Worm (Caenorhabditis elegans) whole organism, L2 larva: ENCODE data around the gene bmy-1.

Experiments used
- C34F6.9 ChIP-seq: fragments of 150-350 bp; optimal IDR thresholded peaks from 2 replicates; lab custom pipeline; 2014; ENCODE audit warnings: missing biosample characterization, missing genetic modification characterization
- F13H6.1 ChIP-seq: sonication (generic microtip); optimal IDR thresholded peaks from 2 replicates; lab custom pipeline; 2016; ENCODE audit warnings: missing genetic modification characterization, missing compliant biosample characterization
- Y55F3AM.14 ChIP-seq: fragments of 200-800 bp; sonication (Bioruptor generic); optimal IDR thresholded peaks from 2 replicates; lab custom pipeline; 2018; ENCODE audit warnings: mild to moderate bottlenecking, missing genetic modification characterization, missing compliant biosample characterization
- ZK546.5 ChIP-seq: sonication (generic microtip); optimal IDR thresholded peaks from 2 replicates; lab custom pipeline; 2017; ENCODE audit warnings: missing biosample characterization, missing genetic modification characterization
- alr-1 ChIP-seq: fragments of 150-350 bp; optimal IDR thresholded peaks from 2 replicates; lab custom pipeline; 2014; ENCODE audit warnings: missing biosample characterization, missing genetic modification characterization
- aly-2 ChIP-seq: fragments of 150-350 bp; optimal IDR thresholded peaks from 2 replicates; lab custom pipeline; 2014; ENCODE audit warnings: missing biosample characterization, missing genetic modification characterization
- blmp-1 ChIP-seq: sonication (generic microtip); optimal IDR thresholded peaks from 2 replicates; lab custom pipeline; 2017; ENCODE audit warnings: missing genetic modification characterization, mild to moderate bottlenecking, missing compliant biosample characterization, antibody characterized with exemption, moderate library complexity; ENCODE audit not compliant: insufficient read depth
- ceh-16 ChIP-seq: fragments of 150-350 bp; optimal IDR thresholded peaks from 2 replicates; lab custom pipeline; 2014; ENCODE audit warnings: missing biosample characterization, missing genetic modification characterization
- ceh-82 ChIP-seq: fragments of 150-350 bp; optimal IDR thresholded peaks from 2 replicates; lab custom pipeline; 2014; ENCODE audit warnings: missing biosample characterization, missing genetic modification characterization
- crh-2 ChIP-seq: sonication (generic microtip); optimal IDR thresholded peaks from 2 replicates; lab custom pipeline; 2017; ENCODE audit warnings: missing biosample characterization, missing genetic modification characterization
- egl-27 ChIP-seq: sonication (generic microtip); optimal IDR thresholded peaks from 3 replicates; lab custom pipeline; 2017; ENCODE audit warnings: missing biosample characterization, missing genetic modification reagents, missing genetic modification characterization
- elt-1 ChIP-seq: fragments of 150-350 bp; optimal IDR thresholded peaks from 2 replicates; lab custom pipeline; 2014; ENCODE audit warnings: missing biosample characterization, missing genetic modification characterization
- fos-1 ChIP-seq: fragments of 150-350 bp; optimal IDR thresholded peaks from 2 replicates; lab custom pipeline; 2014; ENCODE audit warnings: missing biosample characterization, missing genetic modification characterization
- gmeb-1 ChIP-seq: fragments of 150-350 bp; optimal IDR thresholded peaks from 2 replicates; lab custom pipeline; 2014; ENCODE audit warnings: missing biosample characterization, missing genetic modification characterization
- lin-11 ChIP-seq: fragments of 150-350 bp; sonication (generic microtip); optimal IDR thresholded peaks from 2 replicates; lab custom pipeline; 2014; ENCODE audit warnings: missing biosample characterization, missing genetic modification characterization, inconsistent platforms, mixed read lengths
- lin-39 ChIP-seq: fragments of 150-350 bp; optimal IDR thresholded peaks from 2 replicates; lab custom pipeline; 2014; ENCODE audit warnings: missing biosample characterization, missing genetic modification reagents, missing genetic modification characterization
- lsy-2 ChIP-seq, 2 experiments: fragments of 150-350 bp in 1 of 2; sonication (generic microtip) in 1 of 2; optimal IDR thresholded peaks; 2 replicates each; lab custom pipeline; 2014 to 2017; ENCODE audit warnings: missing biosample characterization in 2 of 2, missing genetic modification characterization in 2 of 2
- mab-5 ChIP-seq: fragments of 150-350 bp; optimal IDR thresholded peaks from 2 replicates; lab custom pipeline; 2014; ENCODE audit warnings: missing biosample characterization, missing genetic modification characterization
- mbf-1 ChIP-seq: sonication (generic microtip); optimal IDR thresholded peaks from 2 replicates; lab custom pipeline; 2017; ENCODE audit warnings: missing biosample characterization, missing genetic modification characterization
- mdl-1 ChIP-seq, 2 experiments: fragments of 150-350 bp in 1 of 2; sonication (generic microtip) in 1 of 2; optimal IDR thresholded peaks; 2 replicates each; lab custom pipeline; 2017; ENCODE audit warnings: missing biosample characterization in 2 of 2, missing genetic modification characterization in 2 of 2
- nhr-10 ChIP-seq: sonication (generic microtip); optimal IDR thresholded peaks from 2 replicates; lab custom pipeline; 2017; ENCODE audit warnings: missing biosample characterization, missing genetic modification characterization
- nhr-11 ChIP-seq: fragments of 150-350 bp; optimal IDR thresholded peaks from 2 replicates; lab custom pipeline; 2014; ENCODE audit warnings: missing biosample characterization, missing genetic modification characterization
- nhr-12 ChIP-seq: fragments of 150-350 bp; optimal IDR thresholded peaks from 2 replicates; lab custom pipeline; 2014; ENCODE audit warnings: missing biosample characterization, missing genetic modification characterization
- nhr-129 ChIP-seq: fragments of 150-350 bp; optimal IDR thresholded peaks from 2 replicates; lab custom pipeline; 2014; ENCODE audit warnings: missing biosample characterization, missing genetic modification characterization
- nhr-21 ChIP-seq: fragments of 150-350 bp; optimal IDR thresholded peaks from 2 replicates; lab custom pipeline; 2014; ENCODE audit warnings: missing biosample characterization, missing genetic modification characterization
- nhr-23 ChIP-seq: fragments of 150-350 bp; optimal IDR thresholded peaks from 2 replicates; lab custom pipeline; 2014; ENCODE audit warnings: missing biosample characterization, missing genetic modification reagents, missing genetic modification characterization
- nhr-237 ChIP-seq: fragments of 150-350 bp; optimal IDR thresholded peaks from 2 replicates; lab custom pipeline; 2014; ENCODE audit warnings: missing biosample characterization, missing genetic modification characterization
- nhr-25 ChIP-seq: fragments of 150-350 bp; sonication (generic microtip); optimal IDR thresholded peaks from 3 replicates; lab custom pipeline; 2014; ENCODE audit warnings: missing biosample characterization, missing genetic modification characterization
- nhr-6 ChIP-seq: fragments of 150-350 bp; optimal IDR thresholded peaks from 2 replicates; lab custom pipeline; 2014; ENCODE audit warnings: missing biosample characterization, missing genetic modification characterization
- nhr-77 ChIP-seq: fragments of 150-350 bp; optimal IDR thresholded peaks from 2 replicates; lab custom pipeline; 2014; ENCODE audit warnings: missing biosample characterization, missing genetic modification characterization
- peb-1 ChIP-seq: fragments of 150-350 bp; optimal IDR thresholded peaks from 2 replicates; lab custom pipeline; 2014; ENCODE audit warnings: missing biosample characterization, missing genetic modification characterization
- sem-4 ChIP-seq: fragments of 150-350 bp; optimal IDR thresholded peaks from 2 replicates; lab custom pipeline; 2014; ENCODE audit warnings: missing biosample characterization, missing genetic modification reagents, missing genetic modification characterization
- skn-1 ChIP-seq: sonication (generic microtip); optimal IDR thresholded peaks from 2 replicates; lab custom pipeline; 2017; ENCODE audit warnings: missing biosample characterization, missing genetic modification characterization
- sma-3 ChIP-seq: sonication (generic microtip); optimal IDR thresholded peaks from 2 replicates; lab custom pipeline; 2016; ENCODE audit warnings: missing genetic modification reagents, missing genetic modification characterization, missing compliant biosample characterization
- sma-9 ChIP-seq, 2 experiments: fragments of 150-350 bp in 1 of 2; sonication (generic microtip) in 1 of 2; optimal IDR thresholded peaks; 2 replicates each; lab custom pipeline; 2014 to 2016; ENCODE audit warnings: missing genetic modification characterization in 2 of 2, mild to moderate bottlenecking in 1 of 2, missing biosample characterization in 1 of 2, missing compliant biosample characterization in 1 of 2, missing genetic modification reagents in 1 of 2, moderate library complexity in 1 of 2
- snpc-4 ChIP-seq: fragments of 150-350 bp; optimal IDR thresholded peaks from 2 replicates; lab custom pipeline; 2014; ENCODE audit warnings: missing biosample characterization, missing genetic modification characterization
- unc-39 ChIP-seq: fragments of 150-350 bp; optimal IDR thresholded peaks from 2 replicates; lab custom pipeline; 2014; ENCODE audit warnings: missing biosample characterization, missing genetic modification characterization
- unc-55 ChIP-seq: fragments of 150-350 bp; sonication (generic microtip); optimal IDR thresholded peaks from 3 replicates; lab custom pipeline; 2014; ENCODE audit warnings: missing biosample characterization, missing genetic modification reagents, missing genetic modification characterization
- unc-62 ChIP-seq: fragments of 150-350 bp; optimal IDR thresholded peaks from 2 replicates; lab custom pipeline; 2014; ENCODE audit warnings: missing biosample characterization, missing genetic modification reagents, missing genetic modification characterization
- zag-1 ChIP-seq: fragments of 150-350 bp; optimal IDR thresholded peaks from 2 replicates; lab custom pipeline; 2014; ENCODE audit warnings: missing biosample characterization, missing genetic modification characterization
- ztf-1 ChIP-seq: fragments of 200-800 bp; sonication (Bioruptor generic); conservative IDR thresholded peaks from 2 replicates; pipeline ENCODE4 v1.3.6; 2022; ENCODE audit warnings: missing genetic modification characterization, missing compliant biosample characterization
- ztf-11 ChIP-seq: sonication (generic microtip); optimal IDR thresholded peaks from 2 replicates; lab custom pipeline; 2017; ENCODE audit warnings: missing biosample characterization, missing genetic modification characterization
- ztf-4 ChIP-seq: fragments of 150-350 bp; optimal IDR thresholded peaks from 2 replicates; lab custom pipeline; 2014; ENCODE audit warnings: missing biosample characterization, missing genetic modification characterization

bmy-1 gene

DNA sequence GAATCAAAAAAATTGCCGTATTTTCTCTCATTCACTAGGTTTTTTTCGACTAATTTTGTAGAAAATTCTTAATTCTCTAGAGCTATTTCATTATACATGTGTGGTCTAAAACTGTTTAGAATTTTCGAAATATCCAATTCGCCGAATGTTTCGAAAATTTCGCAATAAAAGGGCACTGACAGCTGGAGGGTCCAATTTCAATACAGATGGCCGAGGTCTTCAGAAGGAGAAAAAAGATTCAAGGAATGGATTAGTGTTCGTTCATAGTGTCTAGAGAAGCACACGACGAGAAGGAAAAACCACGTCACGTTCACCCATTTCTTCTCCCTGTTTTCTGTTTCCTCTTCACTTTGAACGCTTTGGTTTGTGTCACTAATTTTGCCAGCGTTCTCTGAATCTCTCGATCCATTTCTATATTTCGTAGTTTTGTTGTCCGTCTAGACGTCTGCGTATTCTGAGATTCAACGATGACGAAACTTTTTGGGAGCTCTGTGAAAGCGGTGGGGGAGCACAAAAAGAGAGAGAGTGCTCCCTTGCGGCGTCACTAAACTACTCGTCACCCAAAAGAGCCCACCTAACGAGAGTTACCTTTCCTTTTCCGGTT, 32.4 kb upstream of the bmy-1 start (continued):
- TF ChIP-seq nhr-6 (tag; lab: Kevin White, UChicago) (peak; percentile 19), ztf-11 (tag; lab: Kevin White, UChicago) (no peak), zag-1 (tag; lab: Kevin White, UChicago) (peak; percentile 77), C34F6.9 (tag; lab: Kevin White, UChicago) (peak; percentile 90), nhr-237 (tag; lab: Kevin White, UChicago) (no peak), nhr-25 (tag; lab: Kevin White, UChicago) (no peak), peb-1 (tag; lab: Kevin White, UChicago) (no peak), ZK546.5 (tag; lab: Kevin White, UChicago) (no peak), nhr-11 (tag; lab: Kevin White, UChicago) (no peak)

DNA sequence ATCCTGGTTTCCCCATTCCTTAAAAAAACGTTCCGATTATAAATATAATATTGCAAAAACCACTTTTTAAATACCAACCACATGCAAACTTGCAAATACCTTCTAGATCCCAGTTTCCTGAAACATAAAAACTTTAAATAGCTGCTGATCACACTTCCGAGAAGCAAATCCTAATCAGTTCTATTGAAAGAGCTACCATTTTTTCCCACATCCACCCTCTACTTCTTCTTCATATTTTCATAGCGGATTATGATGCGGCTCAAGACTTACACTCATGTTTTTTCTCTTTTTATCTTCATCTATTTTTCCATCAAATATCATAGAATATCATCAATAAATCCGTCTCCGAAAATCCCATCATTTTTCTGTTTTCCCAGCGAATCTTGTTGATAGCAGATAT, 31.6 kb upstream of the bmy-1 start:
- TF ChIP-seq gmeb-1 (no peak), nhr-10 (tag; lab: Kevin White, UChicago) (no peak), sma-9 (GFP tag; optimal IDR thresholded peaks at IDR 0.05; lab: Kevin White, UChicago) (peak; percentile 17), sma-9 (tag; optimal IDR thresholded peaks at IDR 0.05; lab: Kevin White, UChicago) (no peak)
- TF ChIP-seq, all 48 proteins: peak for 1

ce11 chrII:5328912-5329311, 29.6 kb upstream of the bmy-1 start:
- TF ChIP-seq lsy-2 (tag; optimal IDR thresholded peaks at IDR 0.05; lab: Kevin White, UChicago), result peak in 1 of 2 experiments; percentile 2
- TF ChIP-seq sma-9 (GFP tag; optimal IDR thresholded peaks at IDR 0.05; lab: Kevin White, UChicago), result peak; percentile 3
- TF ChIP-seq sma-9 (tag; optimal IDR thresholded peaks at IDR 0.05; lab: Kevin White, UChicago), result no peak
- TF ChIP-seq nhr-77 (tag; lab: Kevin White, UChicago), result no peak
- TF ChIP-seq F13H6.1, result no peak
- peak; percentile 25 for TF ChIP-seq elt-1
- TF ChIP-seq nhr-129, result no peak
- peak; percentile 28 for TF ChIP-seq nhr-21 (tag; lab: Kevin White, UChicago)
- TF ChIP-seq unc-62, result no peak
- no peak for TF ChIP-seq peb-1 (tag; lab: Kevin White, UChicago)
- no peak for TF ChIP-seq Y55F3AM.14

DNA sequence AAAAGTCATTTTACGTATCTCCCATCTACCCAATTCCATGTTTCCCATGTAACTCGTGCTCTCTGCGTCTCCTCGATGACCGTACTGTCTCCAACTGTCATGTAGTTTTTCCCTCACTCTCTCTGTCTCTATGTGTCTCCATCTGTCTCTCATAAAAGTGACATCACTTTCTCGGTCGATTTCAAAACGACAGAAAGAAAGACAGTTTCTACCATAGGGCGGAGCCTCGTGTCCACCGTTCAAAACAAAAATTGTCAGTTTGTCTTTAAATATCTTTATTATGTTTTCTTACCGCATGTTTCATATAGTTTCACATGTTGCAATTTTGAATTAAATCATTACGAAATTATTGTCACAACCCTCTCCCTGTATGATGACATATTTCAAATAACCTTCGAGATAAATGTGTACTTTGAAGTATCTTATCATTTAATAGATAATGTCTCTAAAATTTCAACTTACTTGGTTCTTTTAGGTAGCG, 28.2 kb upstream of the bmy-1 start:
- TF ChIP-seq nhr-11 (tag; lab: Kevin White, UChicago) (no peak), nhr-129 (peak; percentile 90), mab-5 (tag; lab: Kevin White, UChicago) (peak; percentile 39), lin-39 (tag; lab: Kevin White, UChicago) (no peak), nhr-12 (tag; lab: Kevin White, UChicago) (no peak), snpc-4 (tag; lab: Kevin White, UChicago) (peak; percentile 4), lin-11 (tag; lab: Kevin White, UChicago) (no peak), egl-27 (tag; lab: Kevin White, UChicago) (peak; percentile 89), nhr-10 (tag; lab: Kevin White, UChicago) (no peak), elt-1 (peak; percentile 30), sem-4 (tag; lab: Kevin White, UChicago) (peak; percentile 83), unc-55 (peak; percentile 84), nhr-21 (tag; lab: Kevin White, UChicago) (peak; percentile 92), unc-62 (peak; percentile 85), lsy-2 (tag; optimal IDR thresholded peaks at IDR 0.05; lab: Kevin White, UChicago) (peak; percentile 12 to 87), fos-1 (tag; lab: Kevin White, UChicago) (peak; percentile 94), unc-39 (tag; lab: Kevin White, UChicago) (no peak), nhr-77 (tag; lab: Kevin White, UChicago) (peak; percentile 44), gmeb-1 (peak; percentile 67), nhr-237 (tag; lab: Kevin White, UChicago) (no peak), ZK546.5 (tag; lab: Kevin White, UChicago) (no peak), Y55F3AM.14 (peak; percentile 77), nhr-25 (tag; lab: Kevin White, UChicago) (peak; percentile 93), aly-2 (tag; lab: Kevin White, UChicago) (no peak), nhr-23 (tag; lab: Kevin White, UChicago) (no peak), crh-2 (tag; lab: Kevin White, UChicago) (peak; percentile 87), ceh-16 (peak; percentile 34), ceh-82 (tag; lab: Kevin White, UChicago) (no peak), F13H6.1 (peak; percentile 92), ztf-11 (tag; lab: Kevin White, UChicago) (no peak), C34F6.9 (tag; lab: Kevin White, UChicago) (peak; percentile 85), ztf-4 (tag; lab: Kevin White, UChicago) (peak; percentile 79), mdl-1 (tag; optimal IDR thresholded peaks at IDR 0.05; lab: Kevin White, UChicago) (peak; percentile 64 to 71), zag-1 (tag; lab: Kevin White, UChicago) (no peak), skn-1 (tag; lab: Kevin White, UChicago) (no peak), ztf-1 (no peak), blmp-1 (tag; lab: Kevin White, UChicago) (peak; percentile 69), alr-1 (tag; lab: Kevin White, UChicago) (no peak), nhr-6 (tag; lab: Kevin White, UChicago) (peak; percentile 94), mbf-1 (tag; lab: Kevin White, UChicago) (no peak), sma-3 (GFP tag; lab: Kevin White, UChicago) (peak; percentile 95)
